Fruit fly (Drosophila melanogaster) Kc167 (cell line): Measurements from ENCODE around the gene CG2747.

ENCODE experiments used
- Myc ChIP-seq: fragments of >200 bp; optimal IDR thresholded peaks from 2 replicates; lab custom pipeline; 2017; ENCODE audit warnings: missing external identifiers
- Sin3A ChIP-seq: fragments of >200 bp; optimal IDR thresholded peaks from 2 replicates; lab custom pipeline; 2018; ENCODE audit warnings: missing external identifiers
- h ChIP-seq: fragments of >200 bp; optimal IDR thresholded peaks from 3 replicates; lab custom pipeline; 2018; ENCODE audit warnings: missing external identifiers
- insv ChIP-seq: fragments of >200 bp; optimal IDR thresholded peaks from 3 replicates; lab custom pipeline; 2018; ENCODE audit warnings: missing external identifiers
- psq ChIP-seq: fragments of >200 bp; optimal IDR thresholded peaks from 2 replicates; lab custom pipeline; 2017; ENCODE audit warnings: missing external identifiers
- ttk ChIP-seq: sonication (Bioruptor generic); optimal IDR thresholded peaks from 2 replicates; lab custom pipeline; 2017; ENCODE audit warnings: missing external identifiers

CG2747 gene

dm6 chr3R:7991446-7991845 is 39.1 kb downstream of the CG2747 start:
- TF ChIP-seq insv (lab: Kevin White, UChicago) (no peak), Sin3A (lab: Kevin White, UChicago) (no peak), ttk (lab: Kevin White, UChicago) (no peak), Myc (lab: Kevin White, UChicago) (no peak), h (no peak), psq (lab: Kevin White, UChicago) (no peak)

dm6 chr3R:7990799-7991423 is 39.7 kb downstream of the CG2747 start:
- TF ChIP-seq h (no peak), Sin3A (lab: Kevin White, UChicago) (no peak), ttk (lab: Kevin White, UChicago) (no peak)

- TF ChIP-seq ttk (lab: Kevin White, UChicago) (no peak), Sin3A (lab: Kevin White, UChicago) (no peak), psq (lab: Kevin White, UChicago) (no peak), h (no peak), insv (lab: Kevin White, UChicago) (no peak), Myc (lab: Kevin White, UChicago) (no peak)
Observed at dm6 chr3R:7990257-7990656, 40.3 kb downstream of the CG2747 start.

dm6 chr3R:7981396-7981795 is 49.2 kb downstream of the CG2747 start:
- TF ChIP-seq psq (lab: Kevin White, UChicago): no peak
- no peak for TF ChIP-seq Sin3A (lab: Kevin White, UChicago)

dm6 chr3R:7980222-7980621 is 50.4 kb downstream of the CG2747 start, which contains the start of gene Sfp84E:
TSS of gene Sfp84E (minus strand) at chr3R:7980322.
- TF ChIP-seq insv (lab: Kevin White, UChicago) (no peak), psq (lab: Kevin White, UChicago) (no peak), ttk (lab: Kevin White, UChicago) (no peak), Sin3A (lab: Kevin White, UChicago) (no peak), Myc (lab: Kevin White, UChicago) (no peak), h (no peak)

- TF ChIP-seq psq (lab: Kevin White, UChicago): no peak
- TF ChIP-seq ttk (lab: Kevin White, UChicago): no peak
- TF ChIP-seq insv (lab: Kevin White, UChicago): no peak
- no peak for TF ChIP-seq Sin3A (lab: Kevin White, UChicago)
- no peak for TF ChIP-seq Myc (lab: Kevin White, UChicago)
- no peak for TF ChIP-seq h
Observed at dm6 chr3R:7978379-7979009, 52.1 kb downstream of the CG2747 start, which contains the start of the genes CD98hc and Os-C. TSS of gene CD98hc (minus strand) at chr3R:7978428. TSS of gene Os-C (plus strand) at chr3R:7978959.

- TF ChIP-seq h: no peak
- TF ChIP-seq insv (lab: Kevin White, UChicago): no peak
- TF ChIP-seq Sin3A (lab: Kevin White, UChicago): no peak
- no peak for TF ChIP-seq Myc (lab: Kevin White, UChicago)
- no peak for TF ChIP-seq psq (lab: Kevin White, UChicago)
- TF ChIP-seq ttk (lab: Kevin White, UChicago): no peak
Observed at dm6 chr3R:7977011-7977925, 53.3 kb downstream of the CG2747 start.

- TF ChIP-seq ttk (lab: Kevin White, UChicago) (no peak), insv (lab: Kevin White, UChicago) (no peak), Sin3A (lab: Kevin White, UChicago) (no peak), Myc (lab: Kevin White, UChicago) (no peak), h (no peak), psq (lab: Kevin White, UChicago) (no peak)
Observed at dm6 chr3R:7973049-7973448, 57.5 kb downstream of the CG2747 start.

- TF ChIP-seq ttk (lab: Kevin White, UChicago) (no peak), insv (lab: Kevin White, UChicago) (no peak), psq (lab: Kevin White, UChicago) (no peak), Sin3A (lab: Kevin White, UChicago) (no peak), h (no peak), Myc (lab: Kevin White, UChicago) (no peak)
Observed at dm6 chr3R:7972179-7972578, 58.4 kb downstream of the CG2747 start.

dm6 chr3R:7970640-7971039 is 60.0 kb downstream of the CG2747 start:
- TF ChIP-seq h: no peak
- TF ChIP-seq Myc (lab: Kevin White, UChicago): no peak
- no peak for TF ChIP-seq Sin3A (lab: Kevin White, UChicago)
- TF ChIP-seq ttk (lab: Kevin White, UChicago): no peak
- no peak for TF ChIP-seq psq (lab: Kevin White, UChicago)
- no peak for TF ChIP-seq insv (lab: Kevin White, UChicago)

- TF ChIP-seq psq (lab: Kevin White, UChicago): no peak
Observed at dm6 chr3R:7969702-7970175, 60.9 kb downstream of the CG2747 start.
